Worm (Caenorhabditis elegans) whole organism, early embryonic: ENCODE measurements around the gene grk-2.

ENCODE experiments used
- aly-1 ChIP-seq: sonication (generic microtip); optimal IDR thresholded peaks from 2 replicates; lab custom pipeline; 2016; ENCODE audit warnings: missing genetic modification characterization, missing compliant biosample characterization
- ama-1 ChIP-seq: fragments of 150-350 bp; optimal IDR thresholded peaks from 2 replicates; lab custom pipeline; 2014
- ceh-13 ChIP-seq: fragments of 200-800 bp; sonication (Bioruptor generic); optimal IDR thresholded peaks from 2 replicates; lab custom pipeline; 2018; ENCODE audit warnings: mild to moderate bottlenecking, missing genetic modification characterization, missing compliant biosample characterization
- ceh-36 ChIP-seq: sonication (generic microtip); optimal IDR thresholded peaks from 2 replicates; lab custom pipeline; 2016; ENCODE audit warnings: missing genetic modification characterization, inconsistent platforms, missing compliant biosample characterization
- ets-7 ChIP-seq: sonication (generic microtip); optimal IDR thresholded peaks from 2 replicates; lab custom pipeline; 2016; ENCODE audit warnings: missing genotype, missing genetic modification characterization, missing compliant biosample characterization
- flt-1 ChIP-seq: fragments of 200-800 bp; sonication (Bioruptor generic); IDR thresholded peaks from 2 replicates; pipeline ENCODE4 v1.3.6; 2022; ENCODE audit warnings: missing genetic modification characterization, missing compliant biosample characterization
- hmbx-1 ChIP-seq: sonication (generic microtip); optimal IDR thresholded peaks from 2 replicates; lab custom pipeline; 2016; ENCODE audit warnings: mild to moderate bottlenecking, missing genetic modification characterization, missing compliant biosample characterization
- hmg-4 ChIP-seq: fragments of 200-800 bp; sonication (Bioruptor generic); optimal IDR thresholded peaks from 2 replicates; lab custom pipeline; 2018; ENCODE audit warnings: mild to moderate bottlenecking, missing genetic modification characterization, missing compliant biosample characterization
- hnd-1 ChIP-seq: sonication (generic microtip); optimal IDR thresholded peaks from 2 replicates; lab custom pipeline; 2016; ENCODE audit warnings: missing genetic modification characterization, missing compliant biosample characterization
- pes-1 ChIP-seq: fragments of 200-800 bp; sonication (Bioruptor generic); IDR thresholded peaks from 2 replicates; pipeline ENCODE4 v1.3.6; 2022; ENCODE audit warnings: missing genetic modification reagents, missing genetic modification characterization, missing compliant biosample characterization
- scrt-1 ChIP-seq: fragments of 200-800 bp; sonication (Bioruptor generic); IDR thresholded peaks from 2 replicates; pipeline ENCODE4 v1.3.6; 2022; ENCODE audit warnings: missing genetic modification characterization, missing compliant biosample characterization
- sea-1 ChIP-seq: fragments of 200-800 bp; sonication (Bioruptor generic); conservative IDR thresholded peaks from 2 replicates; pipeline ENCODE4 v1.3.6; 2022; ENCODE audit warnings: missing genetic modification characterization, missing compliant biosample characterization
- tbx-37 ChIP-seq: fragments of 200-800 bp; sonication (Bioruptor generic); conservative IDR thresholded peaks from 2 replicates; pipeline ENCODE4 v1.3.6; 2022; ENCODE audit warnings: missing genetic modification reagents, missing genetic modification characterization, missing compliant biosample characterization
- tra-4 ChIP-seq: sonication (generic microtip); optimal IDR thresholded peaks from 2 replicates; lab custom pipeline; 2017; ENCODE audit warnings: missing genetic modification characterization, missing compliant biosample characterization

- TF ChIP-seq ama-1 (lab: Kevin White, UChicago) (no peak), ets-7 (tag; lab: Kevin White, UChicago) (no peak), ceh-36 (tag; lab: Kevin White, UChicago) (no peak), ceh-13 (GFP tag; lab: Kevin White, UChicago) (no peak), sea-1 (GFP tag; lab: Robert Waterston, UW) (no peak), hmbx-1 (tag; lab: Kevin White, UChicago) (no peak), pes-1 (GFP tag; lab: Robert Waterston, UW) (no peak), hnd-1 (tag; lab: Kevin White, UChicago) (no peak), flt-1 (GFP tag; lab: Robert Waterston, UW) (no peak), aly-1 (no peak), scrt-1 (GFP tag; lab: Robert Waterston, UW) (no peak), hmg-4 (GFP tag; lab: Kevin White, UChicago) (no peak), tbx-37 (GFP tag; lab: Robert Waterston, UW) (no peak), tra-4 (no peak)
Measured at ce11 chrIII:724819-725218, 48.9 kb downstream of the grk-2 start, which contains the start of gene flp-24.
